Worm (Caenorhabditis elegans): ENCODE results near the gene srh-28.

The srh-28 gene

DNA sequence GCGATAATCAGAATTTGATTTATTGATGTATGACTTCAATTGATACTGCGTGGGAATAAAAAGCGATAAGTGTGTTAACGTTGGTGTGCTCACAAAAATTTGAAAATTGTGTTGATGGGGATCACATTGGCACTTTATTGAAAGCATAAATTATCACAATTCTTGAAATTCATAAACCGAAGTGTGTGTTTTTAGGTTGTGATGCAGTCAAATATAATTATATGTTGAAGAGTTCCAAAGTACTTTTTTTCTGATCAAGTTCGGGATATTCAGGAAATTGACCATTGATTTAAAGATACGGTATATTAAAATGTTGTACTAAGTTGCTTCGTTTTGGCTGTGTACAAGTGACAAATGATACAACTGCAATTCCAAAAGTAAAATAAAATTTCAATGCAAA is at the start of gene srh-28:
Gene srh-28, minus strand, starts transcription at position 101 of the 400 bp plus-strand sequence.
- TF ChIP-seq ttx-3 (tag; optimal IDR thresholded peaks at IDR 0.05) (no peak), sox-2 (GFP tag; IDR thresholded peaks at IDR 0.05) (no peak), lin-11 (tag; optimal IDR thresholded peaks at IDR 0.05) (no peak), pax-1 (tag; optimal IDR thresholded peaks at IDR 0.05) (no peak)

DNA sequence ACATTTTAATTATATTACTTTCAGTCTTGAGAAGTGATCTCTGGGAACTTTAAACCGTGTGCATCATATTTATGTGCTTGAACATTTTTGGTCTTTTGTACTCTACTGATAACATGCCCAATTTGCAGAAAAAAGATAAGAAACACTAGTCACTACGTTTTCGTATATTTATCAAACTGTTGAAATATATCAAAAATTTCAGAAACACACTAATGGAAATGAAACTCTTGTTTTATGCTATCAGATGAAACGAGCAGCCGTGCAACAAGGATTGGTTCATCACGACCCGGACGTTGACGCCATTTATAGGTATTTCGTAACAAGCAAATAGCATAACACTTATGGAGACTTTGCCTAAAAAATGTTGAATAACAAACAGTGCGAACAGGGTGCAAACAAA is 47.8 kb upstream of the srh-28 start:
- no peak for TF ChIP-seq lim-6 (tag; optimal IDR thresholded peaks at IDR 0.05)
- no peak for TF ChIP-seq rnt-1 (tag; optimal IDR thresholded peaks at IDR 0.05)
- peak; percentile 85 for TF ChIP-seq elt-2 (tag; optimal IDR thresholded peaks at IDR 0.05)
- no peak for TF ChIP-seq ceh-6 (GFP tag; optimal IDR thresholded peaks at IDR 0.05)

DNA sequence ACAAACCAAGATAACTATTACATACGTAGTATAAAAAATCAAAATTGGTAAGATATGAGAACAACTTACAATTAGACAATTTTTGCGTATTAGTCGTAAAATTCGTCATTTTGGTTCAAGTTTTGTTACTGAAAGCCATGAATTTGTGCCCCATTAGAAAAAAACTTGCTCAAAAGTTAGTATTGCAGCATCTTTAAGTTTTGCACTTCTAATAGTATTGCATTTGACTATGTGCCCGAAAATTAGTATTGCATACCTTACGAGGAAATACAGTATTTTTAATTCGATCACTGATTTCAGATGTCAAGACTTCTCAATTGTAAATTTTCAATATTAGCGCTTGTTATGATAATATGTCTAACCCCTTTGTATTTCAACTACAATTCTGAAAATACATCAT is 45.9 kb upstream of the srh-28 start, which contains the start of gene T15B7.8:
Gene T15B7.8, plus strand, starts transcription at position 301 of the 400 bp plus-strand sequence.
- TF ChIP-seq C38D4.7 (GFP tag; optimal IDR thresholded peaks at IDR 0.05) (no peak), ahr-1 (tag; optimal IDR thresholded peaks at IDR 0.05) (no peak)

DNA sequence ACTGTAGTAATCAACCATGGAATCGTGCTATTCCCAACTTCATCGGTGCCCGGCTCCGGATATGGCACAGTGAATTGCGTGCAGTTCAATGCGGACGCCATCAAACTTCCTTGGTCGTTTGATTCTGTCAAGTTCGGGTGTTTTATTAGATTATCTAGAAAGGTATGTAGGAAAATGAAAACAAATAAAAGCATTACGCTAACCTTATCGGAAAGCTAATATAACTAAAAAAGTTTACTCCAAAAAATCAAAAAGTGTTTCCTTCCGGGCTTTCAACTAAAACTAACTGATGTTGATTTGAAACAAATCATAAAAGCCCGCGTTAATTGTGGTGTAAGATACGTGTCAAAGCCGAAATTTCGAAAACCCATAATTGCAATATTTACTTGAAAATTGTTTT is 44.2 kb upstream of the srh-28 start, which contains the start of gene dmsr-13:
Gene dmsr-13, minus strand, starts transcription at position 101 of the 400 bp plus-strand sequence.
- no peak for TF ChIP-seq sdc-2 (tag; optimal IDR thresholded peaks at IDR 0.05)
- no peak for TF ChIP-seq ets-4 (tag; optimal IDR thresholded peaks at IDR 0.05)
- TF ChIP-seq ceh-18 (tag; optimal IDR thresholded peaks at IDR 0.05), result no peak
- TF ChIP-seq Y22D7AL.16 (tag; optimal IDR thresholded peaks at IDR 0.05), result no peak
- TF ChIP-seq ama-1 (optimal IDR thresholded peaks at IDR 0.05), result no peak
- TF ChIP-seq C08G9.2 (tag; optimal IDR thresholded peaks at IDR 0.05), result no peak
- no peak for TF ChIP-seq ttx-3 (tag; optimal IDR thresholded peaks at IDR 0.05)

DNA sequence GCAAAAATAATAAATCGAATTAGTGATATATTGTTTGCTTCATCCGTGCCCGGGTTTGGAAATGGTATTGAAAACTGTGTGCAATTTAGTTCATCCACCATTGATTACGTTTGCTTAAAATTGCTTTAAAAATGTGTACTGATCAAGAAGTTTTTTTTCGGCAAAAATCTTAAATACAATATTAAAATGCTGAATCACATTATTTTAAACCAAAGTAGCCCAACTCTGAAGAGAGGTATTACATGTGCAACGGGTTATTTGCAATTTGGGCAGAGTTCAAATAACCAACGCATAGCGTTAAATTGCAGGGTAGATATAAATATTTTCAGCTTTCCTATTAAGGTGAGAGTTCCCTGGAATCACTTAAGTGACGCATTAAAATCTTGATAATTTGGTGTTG is 41.6 kb upstream of the srh-28 start, which contains the start of gene dmsr-14:
Gene dmsr-14, minus strand, starts transcription at position 101 of the 400 bp plus-strand sequence.
- TF ChIP-seq K09A11.1 (tag; optimal IDR thresholded peaks at IDR 0.05; ENCODE audit: insufficient read depth) (no peak), ahr-1 (tag; optimal IDR thresholded peaks at IDR 0.05) (no peak), hlh-15 (tag; optimal IDR thresholded peaks at IDR 0.05) (no peak), F13H6.1 (tag; optimal IDR thresholded peaks at IDR 0.05) (no peak), ets-4 (tag; optimal IDR thresholded peaks at IDR 0.05) (no peak), fax-1 (tag; optimal IDR thresholded peaks at IDR 0.05) (no peak), odd-2 (tag; optimal IDR thresholded peaks at IDR 0.05) (no peak), unc-3 (GFP tag; conservative IDR thresholded peaks at IDR 0.05) (no peak), unc-3 (tag; optimal IDR thresholded peaks at IDR 0.05) (no peak), pax-1 (tag; optimal IDR thresholded peaks at IDR 0.05) (no peak), ceh-31 (tag; optimal IDR thresholded peaks at IDR 0.05) (no peak)

DNA sequence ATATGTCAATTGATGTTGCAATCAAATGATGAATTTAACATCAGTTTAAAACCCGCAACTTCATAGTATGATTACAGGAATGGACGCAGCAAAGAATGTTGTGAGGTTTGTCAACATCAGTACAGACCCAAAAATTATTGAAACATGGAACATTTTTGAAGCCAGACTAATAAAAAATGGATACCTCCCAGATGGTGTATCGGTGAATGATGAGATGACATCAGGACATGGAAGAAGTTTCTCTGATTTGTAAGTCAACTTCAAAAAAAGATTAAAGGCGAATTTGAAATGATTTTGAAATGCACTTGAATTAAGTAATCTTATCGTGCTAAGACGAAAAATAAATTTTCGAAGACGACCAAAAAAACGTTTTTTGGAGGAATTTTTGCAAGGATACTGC is 38.3 kb upstream of the srh-28 start:
- TF ChIP-seq nfya-1 (tag; optimal IDR thresholded peaks at IDR 0.05), result no peak
- no peak for TF ChIP-seq ceh-18 (tag; optimal IDR thresholded peaks at IDR 0.05)
- TF ChIP-seq unc-42 (tag; optimal IDR thresholded peaks at IDR 0.05), result no peak
- TF ChIP-seq ceh-19 (GFP tag; optimal IDR thresholded peaks at IDR 0.05), result no peak
- TF ChIP-seq C38D4.7 (GFP tag; optimal IDR thresholded peaks at IDR 0.05), result no peak
- TF ChIP-seq sox-4 (tag; optimal IDR thresholded peaks at IDR 0.05), result no peak
- no peak for TF ChIP-seq ceh-31 (tag; optimal IDR thresholded peaks at IDR 0.05)
- no peak for TF ChIP-seq tbx-7 (tag; optimal IDR thresholded peaks at IDR 0.05)
- no peak for TF ChIP-seq fax-1 (tag; optimal IDR thresholded peaks at IDR 0.05)
- TF ChIP-seq pax-1 (tag; optimal IDR thresholded peaks at IDR 0.05), result no peak
- no peak for TF ChIP-seq nhr-232 (tag; optimal IDR thresholded peaks at IDR 0.05)
- TF ChIP-seq hlh-6 (tag; optimal IDR thresholded peaks at IDR 0.05), result no peak
- no peak for TF ChIP-seq eyg-1 (tag; optimal IDR thresholded peaks at IDR 0.05)

All from whole organism, late embryonic.